Worm (Caenorhabditis elegans) whole organism, young adult: ENCODE results near the gene slcf-1.

Source experiments
- B0019.2 ChIP-seq: fragments of 200-800 bp; sonication (Bioruptor generic); conservative IDR thresholded peaks from 2 replicates; pipeline ENCODE4 v1.3.6; 2022; ENCODE audit warnings: missing genetic modification reagents, missing genetic modification characterization, missing compliant biosample characterization
- C06A6.2 ChIP-seq: fragments of 200-800 bp; sonication (Bioruptor generic); conservative IDR thresholded peaks from 2 replicates; pipeline ENCODE4 v1.3.6; 2022; ENCODE audit warnings: missing genetic modification characterization, missing compliant biosample characterization
- C17E4.6 ChIP-seq: fragments of 200-800 bp; sonication (Bioruptor generic); IDR thresholded peaks from 2 replicates; pipeline ENCODE4 v1.3.6; 2022; ENCODE audit warnings: missing genetic modification reagents, missing genetic modification characterization, missing compliant biosample characterization
- D2030.7 ChIP-seq: fragments of 200-800 bp; sonication (Bioruptor generic); IDR thresholded peaks from 2 replicates; pipeline ENCODE4 v1.3.6; 2022; ENCODE audit warnings: missing genetic modification reagents, missing genetic modification characterization, missing compliant biosample characterization
- F33H1.4 ChIP-seq: fragments of 200-800 bp; sonication (Bioruptor generic); IDR thresholded peaks from 2 replicates; pipeline ENCODE4 v1.3.6; 2022; ENCODE audit warnings: missing genetic modification reagents, missing genetic modification characterization, missing compliant biosample characterization
- F49E8.2 ChIP-seq: sonication (generic microtip); optimal IDR thresholded peaks from 3 replicates; lab custom pipeline; 2017; ENCODE audit warnings: missing genetic modification characterization, mild to moderate bottlenecking, missing compliant biosample characterization, antibody characterized with exemption, moderate library complexity; ENCODE audit not compliant: insufficient read depth
- F52B5.7 ChIP-seq: sonication (generic microtip); optimal IDR thresholded peaks from 2 replicates; lab custom pipeline; 2016; ENCODE audit warnings: mild to moderate bottlenecking, missing genetic modification characterization, missing compliant biosample characterization
- F57A8.1 ChIP-seq: fragments of 200-800 bp; sonication (Bioruptor generic); optimal IDR thresholded peaks from 2 replicates; lab custom pipeline; 2018; ENCODE audit warnings: mild to moderate bottlenecking, missing genetic modification characterization, moderate library complexity, missing compliant biosample characterization
- K11D2.4 ChIP-seq: fragments of 200-800 bp; sonication (Bioruptor generic); IDR thresholded peaks from 2 replicates; pipeline ENCODE4 v1.3.6; 2022; ENCODE audit warnings: missing genetic modification reagents, missing genetic modification characterization, missing compliant biosample characterization
- Y53F4B.3 ChIP-seq: fragments of 200-800 bp; sonication (Bioruptor generic); IDR thresholded peaks from 2 replicates; pipeline ENCODE4 v1.3.6; 2022; ENCODE audit warnings: missing genetic modification reagents, missing genetic modification characterization, missing compliant biosample characterization
- aptf-3 ChIP-seq: fragments of 200-800 bp; sonication (Bioruptor generic); IDR thresholded peaks from 2 replicates; pipeline ENCODE4 v1.3.6; 2022; ENCODE audit warnings: missing genetic modification characterization, missing compliant biosample characterization
- attf-5 ChIP-seq: fragments of 200-800 bp; sonication (Bioruptor generic); optimal IDR thresholded peaks from 2 replicates; lab custom pipeline; 2018; ENCODE audit warnings: mild to moderate bottlenecking, missing genetic modification characterization, missing compliant biosample characterization
- ceh-58 ChIP-seq: fragments of 200-800 bp; sonication (Bioruptor generic); IDR thresholded peaks from 2 replicates; pipeline ENCODE4 v1.3.6; 2022; ENCODE audit warnings: missing genetic modification characterization, missing compliant biosample characterization
- ceh-91 ChIP-seq: fragments of 200-800 bp; sonication (Bioruptor generic); IDR thresholded peaks from 2 replicates; pipeline ENCODE4 v1.3.6; 2022; ENCODE audit warnings: missing genetic modification reagents, missing genetic modification characterization, missing compliant biosample characterization
- dox-1 ChIP-seq: fragments of 200-800 bp; sonication (Bioruptor generic); IDR thresholded peaks from 2 replicates; pipeline ENCODE4 v1.3.6; 2022; ENCODE audit warnings: missing genetic modification reagents, missing genetic modification characterization, missing compliant biosample characterization
- dpl-1 ChIP-seq: fragments of 150-350 bp; optimal IDR thresholded peaks from 2 replicates; lab custom pipeline; 2014; ENCODE audit warnings: missing biosample characterization, missing genetic modification reagents, missing genetic modification characterization
- efl-1 ChIP-seq: fragments of 150-350 bp; optimal IDR thresholded peaks from 2 replicates; lab custom pipeline; 2014; ENCODE audit warnings: missing biosample characterization, missing genetic modification reagents, missing genetic modification characterization
- egl-44 ChIP-seq: fragments of 200-800 bp; sonication (Bioruptor generic); IDR thresholded peaks from 2 replicates; pipeline ENCODE4 v1.3.6; 2022; ENCODE audit warnings: missing genetic modification reagents, missing genetic modification characterization, missing compliant biosample characterization
- ets-4 ChIP-seq: fragments of 200-800 bp; sonication (Bioruptor generic); optimal IDR thresholded peaks from 2 replicates; lab custom pipeline; 2018; ENCODE audit warnings: mild to moderate bottlenecking, missing genetic modification characterization, missing compliant biosample characterization
- fkh-3 ChIP-seq: sonication (generic microtip); optimal IDR thresholded peaks from 2 replicates; lab custom pipeline; 2016; ENCODE audit warnings: mild to moderate bottlenecking, missing genetic modification characterization, missing compliant biosample characterization
- hlh-26 ChIP-seq: fragments of 200-800 bp; sonication (Bioruptor generic); conservative IDR thresholded peaks from 2 replicates; pipeline ENCODE4 v1.3.6; 2022; ENCODE audit warnings: missing genetic modification reagents, missing genetic modification characterization, missing compliant biosample characterization
- hmg-1.2 ChIP-seq: fragments of 200-800 bp; sonication (Bioruptor generic); IDR thresholded peaks from 2 replicates; pipeline ENCODE4 v1.3.6; 2022; ENCODE audit warnings: missing genetic modification reagents, missing genetic modification characterization, missing compliant biosample characterization
- let-526 ChIP-seq: fragments of 200-800 bp; sonication (Bioruptor generic); IDR thresholded peaks from 2 replicates; pipeline ENCODE4 v1.3.6; 2022; ENCODE audit warnings: missing genetic modification reagents, missing genetic modification characterization, missing compliant biosample characterization
- let-607 ChIP-seq, 2 experiments: fragments of 200-800 bp in 1 of 2; sonication (Bioruptor generic) in 1 of 2; sonication (generic microtip) in 1 of 2; optimal IDR thresholded peaks; 2 replicates each; lab custom pipeline; 2016 to 2018; ENCODE audit warnings: mild to moderate bottlenecking in 2 of 2, missing compliant biosample characterization in 2 of 2, missing genetic modification characterization in 2 of 2, moderate library complexity in 2 of 2, missing genotype in 1 of 2
- lin-26 ChIP-seq: fragments of 200-800 bp; sonication (Bioruptor generic); IDR thresholded peaks from 2 replicates; pipeline ENCODE4 v1.3.6; 2022; ENCODE audit warnings: missing genetic modification reagents, missing genetic modification characterization, missing compliant biosample characterization
- lin-35 ChIP-seq, 3 experiments: fragments of 150-350 bp in 2 of 3; sonication (generic microtip) in 1 of 3; optimal IDR thresholded peaks; 2 replicates each; lab custom pipeline; 2014 to 2018; ENCODE audit warnings: missing biosample characterization in 3 of 3, missing genetic modification characterization in 3 of 3, missing genetic modification reagents in 3 of 3
- lir-1 ChIP-seq: fragments of 200-800 bp; sonication (Bioruptor generic); conservative IDR thresholded peaks from 2 replicates; pipeline ENCODE4 v1.3.6; 2022; ENCODE audit warnings: missing genetic modification reagents, missing genetic modification characterization, missing compliant biosample characterization
- lsl-1 ChIP-seq: fragments of 200-800 bp; sonication (Bioruptor generic); optimal IDR thresholded peaks from 2 replicates; lab custom pipeline; 2018; ENCODE audit warnings: mild to moderate bottlenecking, missing genetic modification characterization, moderate library complexity, missing compliant biosample characterization
- lsy-27 ChIP-seq: sonication (generic microtip); optimal IDR thresholded peaks from 2 replicates; lab custom pipeline; 2017; ENCODE audit warnings: missing genetic modification characterization, mild to moderate bottlenecking, missing compliant biosample characterization, antibody characterized with exemption, missing genotype, borderline replicate concordance; ENCODE audit not compliant: insufficient read depth
- madf-3 ChIP-seq: fragments of 200-800 bp; sonication (Bioruptor generic); IDR thresholded peaks from 2 replicates; pipeline ENCODE4 v1.3.6; 2022; ENCODE audit warnings: missing genetic modification reagents, missing genetic modification characterization, missing compliant biosample characterization
- madf-8 ChIP-seq: fragments of 200-800 bp; sonication (Bioruptor generic); conservative IDR thresholded peaks from 2 replicates; pipeline ENCODE4 v1.3.6; 2022; ENCODE audit warnings: missing genetic modification reagents, missing genetic modification characterization, missing compliant biosample characterization
- mcd-1 ChIP-seq: fragments of 200-800 bp; sonication (Bioruptor generic); IDR thresholded peaks from 2 replicates; pipeline ENCODE4 v1.3.6; 2022; ENCODE audit warnings: missing genetic modification reagents, missing genetic modification characterization, missing compliant biosample characterization
- mes-4 ChIP-seq: sonication (generic microtip); optimal IDR thresholded peaks from 2 replicates; lab custom pipeline; 2016; ENCODE audit warnings: missing genotype, missing genetic modification characterization, missing compliant biosample characterization
- nhr-179 ChIP-seq: sonication (generic microtip); optimal IDR thresholded peaks from 2 replicates; lab custom pipeline; 2016; ENCODE audit warnings: mild to moderate bottlenecking, missing genetic modification characterization, missing compliant biosample characterization
- rcor-1 ChIP-seq: fragments of 200-800 bp; sonication (Bioruptor generic); IDR thresholded peaks from 2 replicates; pipeline ENCODE4 v1.3.6; 2022; ENCODE audit warnings: missing genetic modification reagents, missing genetic modification characterization, missing compliant biosample characterization
- rec-8 ChIP-seq, 2 experiments: sonication (generic microtip); optimal IDR thresholded peaks; 2 replicates each; lab custom pipeline; 2016; ENCODE audit warnings: mild to moderate bottlenecking in 2 of 2, missing genetic modification characterization in 2 of 2, missing genetic modification reagents in 2 of 2, missing genotype in 2 of 2, missing biosample characterization in 1 of 2, missing compliant biosample characterization in 1 of 2, moderate library complexity in 1 of 2
- repo-1 ChIP-seq: sonication (generic microtip); optimal IDR thresholded peaks from 2 replicates; lab custom pipeline; 2017; ENCODE audit warnings: mild to moderate bottlenecking, missing genetic modification characterization, missing compliant biosample characterization
- rpc-1 ChIP-seq, 2 experiments: fragments of 150-350 bp in 1 of 2; sonication (generic microtip) in 1 of 2; optimal IDR thresholded peaks; 2 replicates each; lab custom pipeline; 2014 to 2018; ENCODE audit warnings: missing biosample characterization in 1 of 2, missing genetic modification characterization in 1 of 2, missing genetic modification reagents in 1 of 2, missing genotype in 1 of 2
- sdz-38 ChIP-seq: sonication (generic microtip); optimal IDR thresholded peaks from 2 replicates; lab custom pipeline; 2016; ENCODE audit warnings: missing genotype, missing genetic modification characterization, missing compliant biosample characterization
- snpc-4 ChIP-seq, 5 experiments: fragments of 150-350 bp in 1 of 5; sonication (generic microtip) in 4 of 5; optimal IDR thresholded peaks; 2 replicates each; lab custom pipeline; 2014 to 2018; ENCODE audit warnings: missing genetic modification characterization in 5 of 5, missing biosample characterization in 3 of 5, antibody characterized with exemption in 2 of 5, mild to moderate bottlenecking in 2 of 5, missing compliant biosample characterization in 2 of 5, missing genotype in 2 of 5, moderate library complexity in 2 of 5, missing genetic modification reagents in 1 of 5
- sptf-2 ChIP-seq: fragments of 200-800 bp; sonication (Bioruptor generic); optimal IDR thresholded peaks from 2 replicates; lab custom pipeline; 2018; ENCODE audit warnings: mild to moderate bottlenecking, missing genetic modification characterization, missing compliant biosample characterization
- unc-62 ChIP-seq: fragments of 150-350 bp; optimal IDR thresholded peaks from 2 replicates; lab custom pipeline; 2014; ENCODE audit warnings: missing biosample characterization, missing genetic modification reagents, missing genetic modification characterization
- ztf-25 ChIP-seq: fragments of 200-800 bp; sonication (Bioruptor generic); IDR thresholded peaks from 2 replicates; pipeline ENCODE4 v1.3.6; 2022; ENCODE audit warnings: missing genetic modification reagents, missing genetic modification characterization, missing compliant biosample characterization
- ztf-26 ChIP-seq: sonication (generic microtip); optimal IDR thresholded peaks from 2 replicates; lab custom pipeline; 2017; ENCODE audit warnings: missing genetic modification characterization, missing compliant biosample characterization
- ztf-6 ChIP-seq: fragments of 200-800 bp; sonication (Bioruptor generic); IDR thresholded peaks from 2 replicates; pipeline ENCODE4 v1.3.6; 2022; ENCODE audit warnings: missing genetic modification reagents, missing genetic modification characterization, missing compliant biosample characterization

slcf-1 gene

ce11 chrX:10555189-10555964 is 26.3 kb downstream of the slcf-1 start, which contains the start of gene syd-2 (continued):
- TF ChIP-seq ets-4 (no peak), fkh-3 (tag; lab: Kevin White, UChicago) (no peak), repo-1 (no peak), let-526 (GFP tag; lab: Robert Waterston, UW) (0 out of 2 replicates have a peak, but pooled peaks have one; percentile 19), efl-1 (GFP tag; lab: Kevin White, UChicago) (no peak), snpc-4 (GFP tag; optimal IDR thresholded peaks at IDR 0.05; lab: Kevin White, UChicago) (peak; percentile 46), snpc-4 (tag; optimal IDR thresholded peaks at IDR 0.05; lab: Kevin White, UChicago) (peak in 2 of 4 experiments; percentile 14 to 21), Y53F4B.3 (GFP tag; lab: Robert Waterston, UW) (no peak), rec-8 (tag; optimal IDR thresholded peaks at IDR 0.05; lab: Kevin White, UChicago) (no peak), madf-3 (GFP tag; lab: Robert Waterston, UW) (0 out of 2 replicates have a peak, but pooled peaks have one; percentile 66), rcor-1 (GFP tag; lab: Robert Waterston, UW) (0 out of 2 replicates have a peak, but pooled peaks have one; percentile 12), lin-26 (GFP tag; lab: Robert Waterston, UW) (peak; percentile 9; the same call in 1 of the 2 replicates), lin-35 (GFP tag; optimal IDR thresholded peaks at IDR 0.05; lab: Kevin White, UChicago) (peak in 1 of 3 experiments; percentile 11), sptf-2 (GFP tag; lab: Kevin White, UChicago) (no peak), sdz-38 (tag; lab: Kevin White, UChicago) (no peak), D2030.7 (GFP tag; lab: Robert Waterston, UW) (no peak), ceh-91 (no peak), hmg-1.2 (GFP tag; lab: Robert Waterston, UW) (peak; percentile 39; the same call in 1 of the 2 replicates), C17E4.6 (GFP tag; lab: Robert Waterston, UW) (no peak), lsy-27 (tag; lab: Kevin White, UChicago) (no peak), ztf-26 (tag; lab: Kevin White, UChicago) (peak; percentile 37), K11D2.4 (GFP tag; lab: Robert Waterston, UW) (peak; percentile 35; the same call in 1 of the 2 replicates), lir-1 (GFP tag; lab: Robert Waterston, UW) (0 out of 2 replicates have a peak, but pooled peaks have one; percentile 32), unc-62 (GFP tag; lab: Kevin White, UChicago) (no peak), egl-44 (GFP tag; lab: Robert Waterston, UW) (no peak), F33H1.4 (GFP tag; lab: Robert Waterston, UW) (no peak), ztf-25 (GFP tag; lab: Robert Waterston, UW) (no peak), ceh-58 (no peak), attf-5 (peak; percentile 77), dpl-1 (GFP tag; lab: Kevin White, UChicago) (no peak), lsl-1 (GFP tag; lab: Kevin White, UChicago) (no peak), F52B5.7 (tag; lab: Kevin White, UChicago) (no peak), let-607 (tag; optimal IDR thresholded peaks at IDR 0.05; lab: Kevin White, UChicago) (no peak), ztf-6 (GFP tag; lab: Robert Waterston, UW) (no peak), madf-8 (GFP tag; lab: Robert Waterston, UW) (no peak), F57A8.1 (GFP tag; lab: Kevin White, UChicago) (no peak), hlh-26 (no peak), nhr-179 (tag; lab: Kevin White, UChicago) (no peak), mes-4 (tag; lab: Kevin White, UChicago) (no peak), dox-1 (GFP tag; lab: Robert Waterston, UW) (peak; percentile 77), C06A6.2 (GFP tag; lab: Robert Waterston, UW) (no peak), aptf-3 (GFP tag; lab: Robert Waterston, UW) (no peak), rpc-1 (optimal IDR thresholded peaks at IDR 0.05; lab: Kevin White, UChicago) (no peak), rpc-1 (tag; optimal IDR thresholded peaks at IDR 0.05; lab: Kevin White, UChicago) (no peak), B0019.2 (GFP tag; lab: Robert Waterston, UW) (no peak), mcd-1 (GFP tag; lab: Robert Waterston, UW) (no peak), F49E8.2 (tag; lab: Kevin White, UChicago) (no peak)
